Worm (Caenorhabditis elegans) whole organism, L4 larva: ENCODE measurements around the gene srz-44.

Experiments
- Y5F2A.4 ChIP-seq: fragments of 200-800 bp; sonication (Bioruptor generic); optimal IDR thresholded peaks from 2 replicates; lab custom pipeline; 2018; ENCODE audit warnings: mild to moderate bottlenecking, missing genetic modification characterization, missing compliant biosample characterization
- ZK546.5 ChIP-seq, 2 experiments: sonication (generic microtip); optimal IDR thresholded peaks; 2 replicates each; lab custom pipeline; 2017; ENCODE audit warnings: missing biosample characterization in 2 of 2, missing genetic modification characterization in 2 of 2
- ceh-32 ChIP-seq: sonication (generic microtip); optimal IDR thresholded peaks from 2 replicates; lab custom pipeline; 2016; ENCODE audit warnings: mild to moderate bottlenecking, missing genetic modification characterization, missing compliant biosample characterization; ENCODE audit not compliant: poor library complexity
- egl-27 ChIP-seq: sonication (generic microtip); optimal IDR thresholded peaks from 3 replicates; lab custom pipeline; 2017; ENCODE audit warnings: missing biosample characterization, missing genetic modification reagents, missing genetic modification characterization
- hif-1 ChIP-seq, 2 experiments: sonication (generic microtip); optimal IDR thresholded peaks; 2 replicates each; lab custom pipeline; 2016 to 2017; ENCODE audit warnings: missing compliant biosample characterization in 2 of 2, missing genetic modification characterization in 2 of 2, missing genetic modification reagents in 2 of 2, missing genotype in 2 of 2, mild to moderate bottlenecking in 1 of 2
- lin-13 ChIP-seq: fragments of 150-350 bp; optimal IDR thresholded peaks from 2 replicates; lab custom pipeline; 2014; ENCODE audit warnings: missing biosample characterization, missing genetic modification reagents, missing genetic modification characterization
- mdl-1 ChIP-seq, 2 experiments: fragments of 150-350 bp in 1 of 2; sonication (generic microtip) in 1 of 2; optimal IDR thresholded peaks; 2 replicates each; lab custom pipeline; 2014 to 2017; ENCODE audit warnings: missing biosample characterization in 2 of 2, missing genetic modification characterization in 2 of 2
- nhr-42 ChIP-seq: fragments of 200-800 bp; sonication (Bioruptor generic); IDR thresholded peaks from 2 replicates; pipeline ENCODE4 v1.3.6; 2022; ENCODE audit warnings: missing genetic modification characterization, missing compliant biosample characterization
- skn-1 ChIP-seq: fragments of 150-350 bp; optimal IDR thresholded peaks from 2 replicates; lab custom pipeline; 2014; ENCODE audit warnings: missing biosample characterization, missing genetic modification characterization
- snpc-4 ChIP-seq: fragments of 150-350 bp; optimal IDR thresholded peaks from 2 replicates; lab custom pipeline; 2014; ENCODE audit warnings: missing biosample characterization, missing genetic modification characterization
- unc-62 ChIP-seq, 3 experiments: fragments of 150-350 bp in 1 of 3; sonication (generic microtip); optimal IDR thresholded peaks in 2 of 3; peaks in 1 of 3; 1 replicate in 1 of 3; 2 replicates in 2 of 3; lab custom pipeline; 2014 to 2017; ENCODE audit warnings: missing biosample characterization in 3 of 3, missing genetic modification characterization in 3 of 3, missing genetic modification reagents in 3 of 3, missing genotype in 1 of 3

DNA sequence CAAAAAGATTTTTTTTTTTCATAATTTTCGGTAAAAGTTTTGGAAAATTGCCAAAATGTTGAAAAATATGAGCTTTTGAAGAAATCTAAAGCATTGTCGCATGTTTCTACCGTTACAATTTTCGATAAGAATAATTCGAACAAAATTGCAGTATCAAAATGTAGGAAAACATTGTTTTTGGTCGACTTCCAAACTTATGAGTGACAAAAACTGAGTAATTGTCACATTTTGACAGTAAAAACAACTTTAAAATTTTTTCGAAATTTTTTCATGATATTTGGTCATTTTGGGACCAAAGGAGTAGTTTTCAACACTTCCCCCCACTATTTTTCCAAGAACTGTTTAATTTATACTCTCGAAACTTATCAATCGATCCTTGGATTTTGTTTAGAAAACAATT, 44.2 kb downstream of the srz-44 start, which contains the start of gene fbxa-139:
- no peak for TF ChIP-seq Y5F2A.4
- no peak for TF ChIP-seq ceh-32
- no peak for TF ChIP-seq hif-1 (tag; optimal IDR thresholded peaks at IDR 0.05; lab: Kevin White, UChicago)
- TF ChIP-seq nhr-42, result no peak
- TF ChIP-seq snpc-4 (tag; lab: Kevin White, UChicago), result no peak
- no peak for TF ChIP-seq skn-1 (tag; lab: Kevin White, UChicago)
- TF ChIP-seq mdl-1 (tag; optimal IDR thresholded peaks at IDR 0.05; lab: Kevin White, UChicago), result no peak
- TF ChIP-seq ZK546.5 (tag; optimal IDR thresholded peaks at IDR 0.05; lab: Kevin White, UChicago), result no peak
- TF ChIP-seq lin-13 (GFP tag; lab: Kevin White, UChicago), result no peak
- TF ChIP-seq unc-62 (GFP tag; optimal IDR thresholded peaks at IDR 0.05 in 1 of 2; lab: Kevin White, UChicago), result no peak
- no peak for TF ChIP-seq unc-62 (tag; optimal IDR thresholded peaks at IDR 0.05; lab: Kevin White, UChicago)
- TF ChIP-seq egl-27, result no peak
